Worm (Caenorhabditis elegans) whole organism, L1 larva: ENCODE measurements around the gene Y39A3B.7.

Experiments
- C16A3.4 ChIP-seq: fragments of 150-350 bp; optimal IDR thresholded peaks from 2 replicates; lab custom pipeline; 2014; ENCODE audit warnings: missing biosample characterization, missing genetic modification characterization
- C34B4.2 ChIP-seq: sonication (generic microtip); optimal IDR thresholded peaks from 2 replicates; lab custom pipeline; 2017; ENCODE audit warnings: mild to moderate bottlenecking, missing genetic modification characterization, missing compliant biosample characterization
- F16B12.6 ChIP-seq: fragments of 150-350 bp; optimal IDR thresholded peaks from 2 replicates; lab custom pipeline; 2014; ENCODE audit warnings: missing biosample characterization, missing genetic modification characterization
- Y116A8C.19 ChIP-seq: sonication (generic microtip); optimal IDR thresholded peaks from 2 replicates; lab custom pipeline; 2016; ENCODE audit warnings: missing compliant biosample characterization, missing genetic modification characterization, borderline replicate concordance
- aha-1 ChIP-seq: fragments of 150-350 bp; optimal IDR thresholded peaks from 2 replicates; lab custom pipeline; 2014; ENCODE audit warnings: missing biosample characterization, missing genetic modification characterization
- ama-1 ChIP-seq: fragments of 150-350 bp; optimal IDR thresholded peaks from 2 replicates; lab custom pipeline; 2014
- blmp-1 ChIP-seq: fragments of 150-350 bp; optimal IDR thresholded peaks from 2 replicates; lab custom pipeline; 2014; ENCODE audit warnings: missing biosample characterization, missing genetic modification characterization
- ceh-82 ChIP-seq, 3 experiments: fragments of 150-350 bp in 1 of 3; sonication (generic microtip) in 2 of 3; optimal IDR thresholded peaks; 2 replicates each; lab custom pipeline; 2014 to 2017; ENCODE audit warnings: missing biosample characterization in 3 of 3, missing genetic modification characterization in 3 of 3
- ces-1 ChIP-seq: fragments of 150-350 bp; optimal IDR thresholded peaks from 2 replicates; lab custom pipeline; 2014; ENCODE audit warnings: missing biosample characterization, missing genetic modification reagents, missing genetic modification characterization
- dpl-1 ChIP-seq, 3 experiments: fragments of 150-350 bp in 2 of 3; sonication (generic microtip) in 1 of 3; optimal IDR thresholded peaks; 2 replicates each; lab custom pipeline; 2014 to 2017; ENCODE audit warnings: missing biosample characterization in 3 of 3, missing genetic modification characterization in 3 of 3, missing genetic modification reagents in 3 of 3
- egl-13 ChIP-seq: sonication (generic microtip); optimal IDR thresholded peaks from 2 replicates; lab custom pipeline; 2016; ENCODE audit warnings: missing genotype, missing genetic modification reagents, missing genetic modification characterization, missing compliant biosample characterization
- egl-27 ChIP-seq, 2 experiments: fragments of 150-350 bp in 1 of 2; sonication (generic microtip); optimal IDR thresholded peaks; 3 replicates each; lab custom pipeline; 2017 to 2018; ENCODE audit warnings: missing biosample characterization in 2 of 2, missing genetic modification characterization in 2 of 2, missing genetic modification reagents in 2 of 2
- elt-2 ChIP-seq: sonication (generic microtip); optimal IDR thresholded peaks from 2 replicates; lab custom pipeline; 2016; ENCODE audit warnings: missing genetic modification characterization, mild to moderate bottlenecking, inconsistent platforms, missing compliant biosample characterization, missing genetic modification reagents
- ets-5 ChIP-seq: fragments of 200-800 bp; sonication (Bioruptor generic); IDR thresholded peaks from 2 replicates; pipeline ENCODE4 v1.3.6; 2022; ENCODE audit warnings: missing genetic modification characterization, missing compliant biosample characterization
- hlh-4 ChIP-seq: sonication (generic microtip); optimal IDR thresholded peaks from 2 replicates; lab custom pipeline; 2016; ENCODE audit warnings: mild to moderate bottlenecking, missing genetic modification characterization, missing compliant biosample characterization
- isw-1 ChIP-seq: fragments of 200-800 bp; sonication (Bioruptor generic); IDR thresholded peaks from 2 replicates; pipeline ENCODE4 v1.3.6; 2022; ENCODE audit warnings: missing genetic modification characterization, missing compliant biosample characterization
- jun-1 ChIP-seq: fragments of 150-350 bp; optimal IDR thresholded peaks from 2 replicates; lab custom pipeline; 2014; ENCODE audit warnings: missing biosample characterization, missing genetic modification reagents, missing genetic modification characterization
- lin-13 ChIP-seq: fragments of 150-350 bp; optimal IDR thresholded peaks from 2 replicates; lab custom pipeline; 2014; ENCODE audit warnings: missing biosample characterization, missing genetic modification reagents, missing genetic modification characterization
- lin-14 ChIP-seq: fragments of 200-800 bp; sonication (Bioruptor generic); optimal IDR thresholded peaks from 2 replicates; lab custom pipeline; 2018; ENCODE audit warnings: mild to moderate bottlenecking, missing genetic modification characterization, moderate library complexity, missing compliant biosample characterization
- lir-3 ChIP-seq: sonication (generic microtip); optimal IDR thresholded peaks from 2 replicates; lab custom pipeline; 2016; ENCODE audit warnings: mild to moderate bottlenecking, missing genetic modification characterization, moderate library complexity, missing compliant biosample characterization; ENCODE audit not compliant: poor library complexity
- lsy-2 ChIP-seq, 2 experiments: fragments of 150-350 bp; optimal IDR thresholded peaks; 2 replicates each; lab custom pipeline; 2014; ENCODE audit warnings: missing biosample characterization in 2 of 2, missing genetic modification characterization in 2 of 2
- mef-2 ChIP-seq: fragments of 150-350 bp; optimal IDR thresholded peaks from 2 replicates; lab custom pipeline; 2014; ENCODE audit warnings: missing biosample characterization, missing genetic modification characterization
- mep-1 ChIP-seq: fragments of 150-350 bp; optimal IDR thresholded peaks from 2 replicates; lab custom pipeline; 2014; ENCODE audit warnings: missing biosample characterization, missing genetic modification characterization
- nhr-20 ChIP-seq: sonication (generic microtip); optimal IDR thresholded peaks from 2 replicates; lab custom pipeline; 2016; ENCODE audit warnings: mild to moderate bottlenecking, missing genetic modification characterization, missing compliant biosample characterization
- nhr-28 ChIP-seq: fragments of 150-350 bp; optimal IDR thresholded peaks from 2 replicates; lab custom pipeline; 2014; ENCODE audit warnings: missing biosample characterization, missing genetic modification characterization
- nhr-47 ChIP-seq: sonication (generic microtip); optimal IDR thresholded peaks from 2 replicates; lab custom pipeline; 2016; ENCODE audit warnings: mild to moderate bottlenecking, missing genetic modification characterization, moderate library complexity, missing compliant biosample characterization
- nhr-76 ChIP-seq: sonication (generic microtip); optimal IDR thresholded peaks from 2 replicates; lab custom pipeline; 2017; ENCODE audit warnings: missing biosample characterization, missing genetic modification characterization
- nhr-84 ChIP-seq: sonication (generic microtip); optimal IDR thresholded peaks from 2 replicates; lab custom pipeline; 2017; ENCODE audit warnings: missing biosample characterization, missing genetic modification characterization
- nhr-85 ChIP-seq: sonication (generic microtip); peaks from one replicate; lab custom pipeline; 2016; ENCODE audit warnings: missing genetic modification characterization, inconsistent platforms, missing compliant biosample characterization
- nhr-90 ChIP-seq: sonication (generic microtip); optimal IDR thresholded peaks from 2 replicates; lab custom pipeline; 2016; ENCODE audit warnings: mild to moderate bottlenecking, missing genetic modification characterization, missing compliant biosample characterization; ENCODE audit not compliant: poor library complexity
- pax-3 ChIP-seq: fragments of 200-800 bp; sonication (Bioruptor generic); optimal IDR thresholded peaks from 2 replicates; lab custom pipeline; 2018; ENCODE audit warnings: mild to moderate bottlenecking, missing genetic modification characterization, moderate library complexity, missing compliant biosample characterization
- skn-1 ChIP-seq: fragments of 150-350 bp; optimal IDR thresholded peaks from 2 replicates; lab custom pipeline; 2014; ENCODE audit warnings: missing biosample characterization, missing genetic modification characterization
- snpc-4 ChIP-seq: fragments of 150-350 bp; optimal IDR thresholded peaks from 2 replicates; lab custom pipeline; 2014; ENCODE audit warnings: missing biosample characterization, missing genetic modification characterization
- snu-23 ChIP-seq: sonication (generic microtip); optimal IDR thresholded peaks from 2 replicates; lab custom pipeline; 2016; ENCODE audit warnings: missing genetic modification characterization, missing compliant biosample characterization
- sox-4 ChIP-seq: sonication (generic microtip); optimal IDR thresholded peaks from 2 replicates; lab custom pipeline; 2016; ENCODE audit warnings: missing genetic modification characterization, missing compliant biosample characterization
- swsn-7 ChIP-seq: sonication (generic microtip); optimal IDR thresholded peaks from 2 replicates; lab custom pipeline; 2016; ENCODE audit warnings: missing genetic modification characterization, missing compliant biosample characterization
- tbx-2 ChIP-seq: sonication (generic microtip); optimal IDR thresholded peaks from 2 replicates; lab custom pipeline; 2016; ENCODE audit warnings: missing genetic modification characterization, missing compliant biosample characterization
- tlp-1 ChIP-seq: fragments of 150-350 bp; optimal IDR thresholded peaks from 2 replicates; lab custom pipeline; 2014; ENCODE audit warnings: missing biosample characterization, missing genetic modification characterization
- unc-30 ChIP-seq: sonication (generic microtip); optimal IDR thresholded peaks from 2 replicates; lab custom pipeline; 2017; ENCODE audit warnings: missing biosample characterization, missing genetic modification characterization
- vab-15 ChIP-seq: sonication (generic microtip); optimal IDR thresholded peaks from 2 replicates; lab custom pipeline; 2017; ENCODE audit warnings: missing genotype, mild to moderate bottlenecking, missing genetic modification characterization, missing compliant biosample characterization
- ztf-4 ChIP-seq: fragments of 150-350 bp; optimal IDR thresholded peaks from 2 replicates; lab custom pipeline; 2014; ENCODE audit warnings: missing biosample characterization, missing genetic modification characterization

The Y39A3B.7 gene

ce11 chrIII:2030776-2031565 lies 46.2 kb upstream of the Y39A3B.7 start:
- TF ChIP-seq sox-4 (tag; lab: Kevin White, UChicago) (no peak), lsy-2 (tag; optimal IDR thresholded peaks at IDR 0.05; lab: Kevin White, UChicago) (no peak), Y116A8C.19 (tag; lab: Kevin White, UChicago) (no peak), ceh-82 (tag; optimal IDR thresholded peaks at IDR 0.05; lab: Kevin White, UChicago) (no peak), ces-1 (GFP tag; lab: Kevin White, UChicago) (no peak), mef-2 (tag; lab: Kevin White, UChicago) (no peak), vab-15 (tag; lab: Kevin White, UChicago) (no peak), unc-30 (no peak), ets-5 (no peak), nhr-90 (no peak), mep-1 (tag; lab: Kevin White, UChicago) (no peak), egl-13 (tag; lab: Kevin White, UChicago) (no peak), skn-1 (tag; lab: Kevin White, UChicago) (no peak), blmp-1 (tag; lab: Kevin White, UChicago) (no peak)

ce11 chrIII:2027517-2027916 lies 42.8 kb upstream of the Y39A3B.7 start:
- TF ChIP-seq lsy-2 (tag; optimal IDR thresholded peaks at IDR 0.05; lab: Kevin White, UChicago) (peak in 1 of 2 experiments; percentile 9), swsn-7 (tag; lab: Kevin White, UChicago) (no peak), lin-14 (peak; percentile 26)

- TF ChIP-seq nhr-84 (tag; lab: Kevin White, UChicago) (no peak), nhr-28 (no peak), isw-1 (no peak), jun-1 (tag; lab: Kevin White, UChicago) (no peak), snpc-4 (no peak), F16B12.6 (no peak), nhr-76 (no peak), nhr-47 (tag; lab: Kevin White, UChicago) (no peak), ces-1 (GFP tag; lab: Kevin White, UChicago) (no peak), lsy-2 (tag; optimal IDR thresholded peaks at IDR 0.05; lab: Kevin White, UChicago) (no peak), hlh-4 (tag; lab: Kevin White, UChicago) (no peak), ztf-4 (tag; lab: Kevin White, UChicago) (no peak), mef-2 (tag; lab: Kevin White, UChicago) (no peak), pax-3 (tag; lab: Kevin White, UChicago) (no peak), mep-1 (tag; lab: Kevin White, UChicago) (no peak), nhr-85 (tag; lab: Kevin White, UChicago) (no peak), aha-1 (tag; lab: Kevin White, UChicago) (no peak), ets-5 (no peak)
- TF ChIP-seq, all 84 proteins: peak for 0
Measured at ce11 chrIII:2021495-2021894, 36.7 kb upstream of the Y39A3B.7 start, which contains the start of gene ckr-2. Gene ckr-2 (minus strand): TSS chrIII:2021595.

DNA sequence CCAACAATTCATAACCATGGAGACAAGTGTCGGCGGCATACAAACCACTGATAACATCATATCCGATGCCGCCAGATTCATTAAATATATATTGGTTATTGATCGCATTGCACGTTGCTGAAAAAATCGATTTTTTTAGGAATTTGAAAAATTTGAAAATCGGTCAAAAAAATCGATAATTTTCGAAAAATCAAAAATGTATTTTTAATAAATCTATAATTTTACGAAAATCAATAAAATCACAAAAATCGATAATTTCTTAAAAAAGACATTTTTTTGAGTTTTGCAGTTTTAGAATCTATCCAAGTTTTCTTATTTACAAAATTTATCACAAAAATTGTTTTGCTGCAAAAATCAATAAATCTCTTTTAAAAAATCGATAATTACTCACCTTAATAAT lies 30.7 kb upstream of the Y39A3B.7 start:
- TF ChIP-seq lir-3 (no peak), blmp-1 (tag; lab: Kevin White, UChicago) (no peak)
- TF ChIP-seq, all 84 proteins: peak for 0

- no peak for TF ChIP-seq snu-23 (GFP tag; lab: Kevin White, UChicago)
- TF ChIP-seq lin-13 (GFP tag; lab: Kevin White, UChicago) = no peak
- no peak for TF ChIP-seq nhr-20
- TF ChIP-seq elt-2 = no peak
- no peak for TF ChIP-seq C34B4.2 (tag; lab: Kevin White, UChicago)
- TF ChIP-seq snpc-4 = no peak
- no peak for TF ChIP-seq ama-1
- TF ChIP-seq lir-3 = no peak
- TF ChIP-seq swsn-7 (tag; lab: Kevin White, UChicago) = no peak
- no peak for TF ChIP-seq tbx-2
- no peak for TF ChIP-seq dpl-1 (GFP tag; optimal IDR thresholded peaks at IDR 0.05; lab: Kevin White, UChicago)
- no peak for TF ChIP-seq tlp-1
- no peak for TF ChIP-seq egl-27 (tag; optimal IDR thresholded peaks at IDR 0.05; lab: Kevin White, UChicago)
- no peak for TF ChIP-seq C16A3.4
Measured at ce11 chrIII:2013156-2013854, 28.5 kb upstream of the Y39A3B.7 start.
